Worm (Caenorhabditis elegans) whole organism, early embryonic: Measurements from ENCODE around the gene F46H5.3.

Experiments used
- B0310.2 ChIP-seq: sonication (generic microtip); optimal IDR thresholded peaks from 2 replicates; lab custom pipeline; 2016; ENCODE audit warnings: mild to moderate bottlenecking, missing genetic modification characterization, missing compliant biosample characterization
- ama-1 ChIP-seq: fragments of 150-350 bp; optimal IDR thresholded peaks from 2 replicates; lab custom pipeline; 2014
- ceh-13 ChIP-seq: fragments of 200-800 bp; sonication (Bioruptor generic); optimal IDR thresholded peaks from 2 replicates; lab custom pipeline; 2018; ENCODE audit warnings: mild to moderate bottlenecking, missing genetic modification characterization, missing compliant biosample characterization
- ceh-36 ChIP-seq: sonication (generic microtip); optimal IDR thresholded peaks from 2 replicates; lab custom pipeline; 2016; ENCODE audit warnings: missing genetic modification characterization, inconsistent platforms, missing compliant biosample characterization
- ets-7 ChIP-seq: sonication (generic microtip); optimal IDR thresholded peaks from 2 replicates; lab custom pipeline; 2016; ENCODE audit warnings: missing genotype, missing genetic modification characterization, missing compliant biosample characterization
- flt-1 ChIP-seq: fragments of 200-800 bp; sonication (Bioruptor generic); IDR thresholded peaks from 2 replicates; pipeline ENCODE4 v1.3.6; 2022; ENCODE audit warnings: missing genetic modification characterization, missing compliant biosample characterization
- hmbx-1 ChIP-seq: sonication (generic microtip); optimal IDR thresholded peaks from 2 replicates; lab custom pipeline; 2016; ENCODE audit warnings: mild to moderate bottlenecking, missing genetic modification characterization, missing compliant biosample characterization
- hnd-1 ChIP-seq: sonication (generic microtip); optimal IDR thresholded peaks from 2 replicates; lab custom pipeline; 2016; ENCODE audit warnings: missing genetic modification characterization, missing compliant biosample characterization
- scrt-1 ChIP-seq: fragments of 200-800 bp; sonication (Bioruptor generic); IDR thresholded peaks from 2 replicates; pipeline ENCODE4 v1.3.6; 2022; ENCODE audit warnings: missing genetic modification characterization, missing compliant biosample characterization
- sea-1 ChIP-seq: fragments of 200-800 bp; sonication (Bioruptor generic); conservative IDR thresholded peaks from 2 replicates; pipeline ENCODE4 v1.3.6; 2022; ENCODE audit warnings: missing genetic modification characterization, missing compliant biosample characterization
- tbx-37 ChIP-seq: fragments of 200-800 bp; sonication (Bioruptor generic); conservative IDR thresholded peaks from 2 replicates; pipeline ENCODE4 v1.3.6; 2022; ENCODE audit warnings: missing genetic modification reagents, missing genetic modification characterization, missing compliant biosample characterization

- no peak for TF ChIP-seq tbx-37 (GFP tag; lab: Robert Waterston, UW)
- TF ChIP-seq B0310.2: no peak
- no peak for TF ChIP-seq scrt-1 (GFP tag; lab: Robert Waterston, UW)
- TF ChIP-seq ama-1: no peak
- no peak for TF ChIP-seq ceh-13 (GFP tag; lab: Kevin White, UChicago)
- TF ChIP-seq hmbx-1 (tag; lab: Kevin White, UChicago): no peak
- TF ChIP-seq flt-1 (GFP tag; lab: Robert Waterston, UW): no peak
- TF ChIP-seq ceh-36 (tag; lab: Kevin White, UChicago): no peak
- no peak for TF ChIP-seq ets-7 (tag; lab: Kevin White, UChicago)
- TF ChIP-seq hnd-1 (tag; lab: Kevin White, UChicago): no peak
- no peak for TF ChIP-seq sea-1 (GFP tag; lab: Robert Waterston, UW)
Measured at ce11 chrX:7205195-7205594, 33.3 kb downstream of the F46H5.3 start, which contains the start of gene C55B6.5.
